Fruit fly (Drosophila melanogaster) whole organism, wandering third instar larva: Measurements from ENCODE around the gene inc.

ENCODE experiments used
- Abd-B ChIP-seq: fragments of >200 bp; optimal IDR thresholded peaks from 2 replicates; lab custom pipeline; 2017; ENCODE audit warnings: missing biosample characterization, missing genetic modification characterization
- CG32264 ChIP-seq: fragments of 200-800 bp; sonication (Bioruptor generic); optimal IDR thresholded peaks from 2 replicates; lab custom pipeline; 2016; ENCODE audit warnings: missing biosample characterization, missing genetic modification characterization
- CG9705 ChIP-seq: fragments of 200-800 bp; sonication (Bioruptor generic); optimal IDR thresholded peaks from 2 replicates; lab custom pipeline; 2018; ENCODE audit warnings: missing biosample characterization, mild to moderate bottlenecking, missing genetic modification characterization
- CrebA ChIP-seq: fragments of 200-800 bp; sonication (Bioruptor generic); optimal IDR thresholded peaks from 2 replicates; lab custom pipeline; 2016; ENCODE audit warnings: missing biosample characterization, mild to moderate bottlenecking, missing genetic modification characterization, borderline replicate concordance
- Dfd ChIP-seq: fragments of >200 bp; optimal IDR thresholded peaks from 2 replicates; lab custom pipeline; 2017; ENCODE audit warnings: missing biosample characterization, missing genetic modification characterization
- Dif ChIP-seq: fragments of 200-275, 200-300 bp; sonication (Bioruptor generic); optimal IDR thresholded peaks from 2 replicates; lab custom pipeline; 2018; ENCODE audit warnings: missing biosample characterization, missing genetic modification characterization; ENCODE audit not compliant: partially characterized antibody
- GATAd ChIP-seq: sonication (Bioruptor generic); optimal IDR thresholded peaks from 2 replicates; lab custom pipeline; 2016; ENCODE audit warnings: missing biosample characterization, missing genetic modification characterization
- HLH106 ChIP-seq: fragments of 200-800 bp; optimal IDR thresholded peaks from 3 replicates; lab custom pipeline; 2019; ENCODE audit warnings: missing biosample characterization, mild to moderate bottlenecking, missing genetic modification characterization, moderate library complexity
- Hnf4 ChIP-seq: fragments of 200-800 bp; sonication (Bioruptor generic); optimal IDR thresholded peaks from 2 replicates; lab custom pipeline; 2016; ENCODE audit warnings: missing biosample characterization, mild to moderate bottlenecking, missing genetic modification characterization
- Hr83 ChIP-seq: fragments of 200-300 bp; sonication (Bioruptor generic); optimal IDR thresholded peaks from 2 replicates; lab custom pipeline; 2016; ENCODE audit warnings: missing biosample characterization, mild to moderate bottlenecking, missing genetic modification characterization, moderate library complexity; ENCODE audit not compliant: poor library complexity, severe bottlenecking
- Jra ChIP-seq: sonication (Bioruptor generic); optimal IDR thresholded peaks from 2 replicates; lab custom pipeline; 2016; ENCODE audit warnings: missing biosample characterization, missing genetic modification characterization
- Myc ChIP-seq: fragments of >200 bp; optimal IDR thresholded peaks from 2 replicates; lab custom pipeline; 2017
- N ChIP-seq: fragments of >200 bp; optimal IDR thresholded peaks from 2 replicates; lab custom pipeline; 2018; ENCODE audit warnings: missing biosample characterization, missing external identifiers, missing genetic modification characterization
- Rel ChIP-seq, 2 experiments: fragments of 200-800 bp; sonication (Bioruptor generic) in 1 of 2; optimal IDR thresholded peaks; 2 replicates in 1 of 2; 3 replicates in 1 of 2; lab custom pipeline; 2016 to 2019; ENCODE audit warnings: mild to moderate bottlenecking in 2 of 2, missing biosample characterization in 2 of 2, missing genetic modification characterization in 2 of 2, moderate library complexity in 1 of 2
- Sp1 ChIP-seq: fragments of 200-800 bp; sonication (Bioruptor generic); optimal IDR thresholded peaks from 3 replicates; lab custom pipeline; 2019; ENCODE audit warnings: missing biosample characterization, mild to moderate bottlenecking, missing genetic modification characterization, moderate library complexity
- Vsx2 ChIP-seq: fragments of 200-300, 225-300 bp; sonication (Bioruptor generic); optimal IDR thresholded peaks from 2 replicates; lab custom pipeline; 2018; ENCODE audit warnings: missing biosample characterization, missing genetic modification characterization; ENCODE audit not compliant: partially characterized antibody
- br ChIP-seq: fragments of 200-800 bp; sonication (Bioruptor generic); optimal IDR thresholded peaks from 2 replicates; lab custom pipeline; 2016; ENCODE audit warnings: missing biosample characterization, missing genetic modification characterization
- brk ChIP-seq: fragments of 200-800 bp; sonication (Bioruptor generic); optimal IDR thresholded peaks from 2 replicates; lab custom pipeline; 2016; ENCODE audit warnings: missing biosample characterization, mild to moderate bottlenecking, missing genetic modification characterization
- dl ChIP-seq, 2 experiments: fragments of 175-275, 200-275 bp in 1 of 2; fragments of 200-275 bp in 1 of 2; sonication (Bioruptor generic); optimal IDR thresholded peaks; lab custom pipeline; 2018; ENCODE audit warnings: mild to moderate bottlenecking in 2 of 2, missing biosample characterization in 2 of 2, missing genetic modification characterization in 2 of 2, moderate library complexity in 2 of 2; ENCODE audit not compliant: partially characterized antibody in 2 of 2, insufficient read depth in 1 of 2
- dsf ChIP-seq: sonication (Bioruptor generic); optimal IDR thresholded peaks from 2 replicates; lab custom pipeline; 2016; ENCODE audit warnings: missing biosample characterization, missing genetic modification characterization, borderline replicate concordance
- ey ChIP-seq: fragments of 200-800 bp; sonication (Bioruptor generic); optimal IDR thresholded peaks from 2 replicates; lab custom pipeline; 2016; ENCODE audit warnings: missing biosample characterization, missing genetic modification characterization
- foxo ChIP-seq, 2 experiments: fragments of 200-800 bp; sonication (Bioruptor generic); optimal IDR thresholded peaks; 2 replicates in 1 of 2; 3 replicates in 1 of 2; lab custom pipeline; 2016 to 2017; ENCODE audit warnings: missing biosample characterization in 2 of 2, missing genetic modification characterization in 2 of 2
- fru ChIP-seq: fragments of 200-800 bp; sonication (Bioruptor generic); optimal IDR thresholded peaks from 3 replicates; lab custom pipeline; 2016; ENCODE audit warnings: missing biosample characterization, mild to moderate bottlenecking, missing genetic modification characterization
- h ChIP-seq: fragments of 200-800 bp; sonication (Bioruptor generic); optimal IDR thresholded peaks from 3 replicates; lab custom pipeline; 2016; ENCODE audit warnings: missing biosample characterization, mild to moderate bottlenecking, missing genetic modification characterization
- jim ChIP-seq: fragments of 175-275, 200-325 bp; sonication (Bioruptor generic); optimal IDR thresholded peaks from 2 replicates; lab custom pipeline; 2016; ENCODE audit warnings: missing biosample characterization, mild to moderate bottlenecking, missing genetic modification characterization
- lola ChIP-seq: fragments of >200 bp; optimal IDR thresholded peaks from 2 replicates; lab custom pipeline; 2017; ENCODE audit warnings: missing biosample characterization, missing genetic modification characterization
- pan ChIP-seq: fragments of >200 bp; optimal IDR thresholded peaks from 2 replicates; lab custom pipeline; 2017
- psq ChIP-seq: fragments of 200-800 bp; sonication (Bioruptor generic); optimal IDR thresholded peaks from 3 replicates; lab custom pipeline; 2017; ENCODE audit warnings: missing biosample characterization, mild to moderate bottlenecking, missing genetic modification characterization, moderate library complexity
- rgr ChIP-seq: fragments of 200-800 bp; sonication (Bioruptor generic); optimal IDR thresholded peaks from 3 replicates; lab custom pipeline; 2016; ENCODE audit warnings: missing biosample characterization, mild to moderate bottlenecking, missing genetic modification characterization
- sage ChIP-seq: fragments of 200-800 bp; sonication (Bioruptor generic); optimal IDR thresholded peaks from 2 replicates; lab custom pipeline; 2016; ENCODE audit warnings: missing biosample characterization, mild to moderate bottlenecking, missing genetic modification characterization
- sv ChIP-seq: fragments of 200-800 bp; sonication (Bioruptor generic); optimal IDR thresholded peaks from 3 replicates; lab custom pipeline; 2016; ENCODE audit warnings: missing biosample characterization, missing genetic modification characterization
- usp ChIP-seq: fragments of >200 bp; optimal IDR thresholded peaks from 2 replicates; lab custom pipeline; 2017; ENCODE audit warnings: missing biosample characterization, missing genetic modification characterization
- woc ChIP-seq: sonication (Bioruptor generic); optimal IDR thresholded peaks from 2 replicates; lab custom pipeline; 2016; ENCODE audit warnings: missing biosample characterization, mild to moderate bottlenecking, missing genetic modification characterization

The inc gene

dm6 chrX:1472222-1472621, 11.1 kb upstream of the inc start, which contains the start of gene CG14780:
Gene CG14780, plus strand, starts transcription at chrX:1472522.
- TF ChIP-seq h (GFP tag; lab: Kevin White, UChicago) (no peak), HLH106 (tag; lab: Kevin White, UChicago) (no peak), Dif (GFP tag; lab: Kevin White, UChicago) (no peak), woc (GFP tag; lab: Kevin White, UChicago) (no peak), dl (GFP tag; optimal IDR thresholded peaks at IDR 0.05; lab: Kevin White, UChicago; ENCODE audit: insufficient read depth in 1 of 2, partially characterized antibody in 2 of 2) (no peak), sv (GFP tag; lab: Kevin White, UChicago) (no peak), pan (lab: Kevin White, UChicago) (no peak), br (no peak), brk (GFP tag; lab: Kevin White, UChicago) (no peak), psq (GFP tag; lab: Kevin White, UChicago) (no peak), Hr83 (no peak), ey (GFP tag; lab: Kevin White, UChicago) (no peak), usp (GFP tag; lab: Kevin White, UChicago) (no peak), Dfd (GFP tag; lab: Kevin White, UChicago) (no peak), jim (GFP tag; lab: Kevin White, UChicago) (no peak), Jra (no peak), sage (GFP tag; lab: Kevin White, UChicago) (no peak), rgr (GFP tag; lab: Kevin White, UChicago) (no peak), CrebA (GFP tag; lab: Kevin White, UChicago) (no peak)

dm6 chrX:1476436-1476835, 6.8 kb upstream of the inc start:
- TF ChIP-seq fru (GFP tag; lab: Kevin White, UChicago) (no peak), br (no peak), sage (GFP tag; lab: Kevin White, UChicago) (no peak), CrebA (GFP tag; lab: Kevin White, UChicago) (no peak), CG9705 (GFP tag; lab: Kevin White, UChicago) (no peak), dl (GFP tag; optimal IDR thresholded peaks at IDR 0.05; lab: Kevin White, UChicago; ENCODE audit: insufficient read depth in 1 of 2, partially characterized antibody in 2 of 2) (no peak), Abd-B (GFP tag; lab: Kevin White, UChicago) (no peak), Sp1 (GFP tag; lab: Kevin White, UChicago) (no peak), sv (GFP tag; lab: Kevin White, UChicago) (no peak), Rel (GFP tag; optimal IDR thresholded peaks at IDR 0.05; lab: Kevin White, UChicago) (no peak), Rel (tag; optimal IDR thresholded peaks at IDR 0.05; lab: Kevin White, UChicago) (no peak), foxo (GFP tag; optimal IDR thresholded peaks at IDR 0.05; lab: Kevin White, UChicago) (no peak), ey (GFP tag; lab: Kevin White, UChicago) (no peak), Hr83 (no peak)

- no peak for TF ChIP-seq Hnf4 (GFP tag; lab: Kevin White, UChicago)
- TF ChIP-seq GATAd (GFP tag; lab: Kevin White, UChicago): no peak
- no peak for TF ChIP-seq sv (GFP tag; lab: Kevin White, UChicago)
- no peak for TF ChIP-seq Rel (GFP tag; optimal IDR thresholded peaks at IDR 0.05; lab: Kevin White, UChicago)
- TF ChIP-seq Rel (tag; optimal IDR thresholded peaks at IDR 0.05; lab: Kevin White, UChicago): no peak
- no peak for TF ChIP-seq Abd-B (GFP tag; lab: Kevin White, UChicago)
- TF ChIP-seq usp (GFP tag; lab: Kevin White, UChicago): no peak
- no peak for TF ChIP-seq CG32264
- peak in 1 of 2 experiments; percentile 39 for TF ChIP-seq foxo (GFP tag; optimal IDR thresholded peaks at IDR 0.05; lab: Kevin White, UChicago)
- TF ChIP-seq fru (GFP tag; lab: Kevin White, UChicago): peak; percentile 30
- no peak for TF ChIP-seq lola (GFP tag; lab: Kevin White, UChicago)
- TF ChIP-seq Jra: no peak
- no peak for TF ChIP-seq Vsx2 (GFP tag; lab: Kevin White, UChicago)
- TF ChIP-seq ey (GFP tag; lab: Kevin White, UChicago): no peak
- TF ChIP-seq pan (lab: Kevin White, UChicago): no peak
- TF ChIP-seq h (GFP tag; lab: Kevin White, UChicago): peak; percentile 50
- TF ChIP-seq dl (GFP tag; optimal IDR thresholded peaks at IDR 0.05; lab: Kevin White, UChicago; ENCODE audit: insufficient read depth in 1 of 2, partially characterized antibody in 2 of 2): no peak
- TF ChIP-seq psq (GFP tag; lab: Kevin White, UChicago): peak; percentile 3
- no peak for TF ChIP-seq woc (GFP tag; lab: Kevin White, UChicago)
- TF ChIP-seq Hr83: peak; percentile 43
- peak; percentile 48 for TF ChIP-seq rgr (GFP tag; lab: Kevin White, UChicago)
- no peak for TF ChIP-seq N (GFP tag; lab: Kevin White, UChicago)
- peak; percentile 17 for TF ChIP-seq Myc (lab: Kevin White, UChicago)
- TF ChIP-seq Sp1 (GFP tag; lab: Kevin White, UChicago): no peak
- no peak for TF ChIP-seq HLH106 (tag; lab: Kevin White, UChicago)
- TF ChIP-seq dsf (GFP tag; lab: Kevin White, UChicago): no peak
- TF ChIP-seq br: peak; percentile 42
- TF ChIP-seq, all 38 proteins: peak for 8
Observed at dm6 chrX:1476848-1477247, 6.4 kb upstream of the inc start, which contains the start of the genes Rab27 and mei-38. Gene Rab27, minus strand, starts transcription at chrX:1476974. Gene mei-38, plus strand, starts transcription at chrX:1477063.
